Fruit fly (Drosophila melanogaster) whole organism, embryonic: ENCODE measurements around the gene Dhc93AB.

Source experiments
- Abd-B ChIP-seq: fragments of 200-800 bp; sonication (Bioruptor generic); optimal IDR thresholded peaks from 2 replicates; lab custom pipeline; 2018; ENCODE audit warnings: missing biosample characterization, mild to moderate bottlenecking, missing genetic modification characterization, moderate library complexity
- Bgb ChIP-seq: fragments of 200-800 bp; sonication (Bioruptor generic); IDR thresholded peaks from 2 replicates; pipeline ENCODE4 v1.3.6; 2022; ENCODE audit warnings: missing biosample characterization, missing genetic modification characterization; ENCODE audit not compliant: partially characterized antibody
- CG10267 ChIP-seq: fragments of 200-800 bp; sonication (Bioruptor generic); optimal IDR thresholded peaks from 2 replicates; lab custom pipeline; 2018; ENCODE audit warnings: missing biosample characterization, mild to moderate bottlenecking, missing genetic modification characterization, moderate library complexity
- CG10321 ChIP-seq: fragments of 200-800 bp; sonication (Bioruptor generic); IDR thresholded peaks from 2 replicates; pipeline ENCODE4 v1.3.6; 2022; ENCODE audit warnings: missing biosample characterization, missing genetic modification characterization
- CG10462 ChIP-seq: fragments of 200-800 bp; sonication (Bioruptor generic); optimal IDR thresholded peaks from 2 replicates; lab custom pipeline; 2016; ENCODE audit warnings: missing biosample characterization, missing genetic modification characterization
- CG10979 ChIP-seq: fragments of 200-800 bp; sonication (Bioruptor generic); optimal IDR thresholded peaks from 2 replicates; lab custom pipeline; 2018; ENCODE audit warnings: missing biosample characterization, mild to moderate bottlenecking, missing genetic modification characterization, moderate library complexity
- CG11093 ChIP-seq: fragments of 200-800 bp; sonication (Bioruptor generic); IDR thresholded peaks from 3 replicates; pipeline ENCODE4 v1.3.6; 2022; ENCODE audit warnings: missing biosample characterization, missing genetic modification characterization
- CG12744 ChIP-seq: fragments of 200-800 bp; sonication (Bioruptor generic); optimal IDR thresholded peaks from 2 replicates; lab custom pipeline; 2016; ENCODE audit warnings: missing biosample characterization, missing genetic modification characterization
- CG13624 ChIP-seq: fragments of 200-800 bp; sonication (Bioruptor generic); optimal IDR thresholded peaks from 2 replicates; lab custom pipeline; 2016; ENCODE audit warnings: missing biosample characterization, missing genetic modification characterization
- CG13894 ChIP-seq: fragments of 200-800 bp; sonication (Bioruptor generic); optimal IDR thresholded peaks from 3 replicates; lab custom pipeline; 2018; ENCODE audit warnings: missing biosample characterization, mild to moderate bottlenecking, missing genetic modification characterization, moderate library complexity
- CG15514 ChIP-seq: fragments of 200-800 bp; sonication (Bioruptor generic); optimal IDR thresholded peaks from 3 replicates; lab custom pipeline; 2017; ENCODE audit warnings: missing biosample characterization, missing genetic modification characterization, mild to moderate bottlenecking, moderate library complexity, missing genetic modification reagents
- CG17385 ChIP-seq: fragments of 200-800 bp; sonication (Bioruptor generic); optimal IDR thresholded peaks from 3 replicates; lab custom pipeline; 2018; ENCODE audit warnings: missing biosample characterization, mild to moderate bottlenecking, missing genetic modification characterization
- CG2116 ChIP-seq: fragments of 200-800 bp; sonication (Bioruptor generic); optimal IDR thresholded peaks from 3 replicates; lab custom pipeline; 2018; ENCODE audit warnings: missing biosample characterization, mild to moderate bottlenecking, missing genetic modification characterization
- CG33213 ChIP-seq: fragments of 200-800 bp; sonication (Bioruptor generic); optimal IDR thresholded peaks from 3 replicates; lab custom pipeline; 2016; ENCODE audit warnings: missing biosample characterization, missing genetic modification characterization
- CG43689 ChIP-seq: fragments of 200-800 bp; sonication (Bioruptor generic); IDR thresholded peaks from 2 replicates; pipeline ENCODE4 v1.3.6; 2022; ENCODE audit warnings: missing biosample characterization, missing genetic modification characterization
- CG4404 ChIP-seq: fragments of 200-800 bp; sonication (Bioruptor generic); IDR thresholded peaks from 2 replicates; pipeline ENCODE4 v1.3.6; 2022; ENCODE audit warnings: missing biosample characterization, missing genetic modification characterization
- CG4730 ChIP-seq: fragments of 200-800 bp; sonication (Bioruptor generic); IDR thresholded peaks from 2 replicates; pipeline ENCODE4 v1.3.6; 2022; ENCODE audit warnings: missing biosample characterization, missing genetic modification characterization
- CG5245 ChIP-seq: fragments of 200-800 bp; sonication (Bioruptor generic); optimal IDR thresholded peaks from 3 replicates; lab custom pipeline; 2016; ENCODE audit warnings: missing biosample characterization, missing genetic modification characterization
- CG7372 ChIP-seq: fragments of 200-800 bp; sonication (Bioruptor generic); IDR thresholded peaks from 2 replicates; pipeline ENCODE4 v1.3.6; 2022; ENCODE audit warnings: missing biosample characterization, missing genetic modification characterization
- CG7745 ChIP-seq: fragments of 200-800 bp; sonication (Bioruptor generic); optimal IDR thresholded peaks from 2 replicates; lab custom pipeline; 2018; ENCODE audit warnings: missing biosample characterization, mild to moderate bottlenecking, missing genetic modification characterization, moderate library complexity
- CG8290 ChIP-seq, 3 experiments: fragments of 200-800 bp; sonication (Bioruptor generic); optimal IDR thresholded peaks; 2 replicates each; lab custom pipeline; 2016 to 2019; ENCODE audit warnings: missing biosample characterization in 3 of 3, missing genetic modification characterization in 3 of 3, mild to moderate bottlenecking in 2 of 3, moderate library complexity in 1 of 3
- CHES-1-like ChIP-seq: fragments of 200-800 bp; sonication (Bioruptor generic); optimal IDR thresholded peaks from 2 replicates; lab custom pipeline; 2016; ENCODE audit warnings: missing biosample characterization, missing genetic modification characterization
- Camta ChIP-seq: fragments of 200-800 bp; sonication (Bioruptor generic); optimal IDR thresholded peaks from 2 replicates; lab custom pipeline; 2016; ENCODE audit warnings: missing biosample characterization, missing genetic modification characterization
- Dip3 ChIP-seq: fragments of 200-800 bp; sonication (Bioruptor generic); optimal IDR thresholded peaks from 3 replicates; lab custom pipeline; 2016; ENCODE audit warnings: missing biosample characterization, missing genetic modification characterization
- Dll ChIP-seq: fragments of 200-800 bp; sonication (Bioruptor generic); IDR thresholded peaks from 4 replicates; pipeline ENCODE4 v1.3.6; 2022; ENCODE audit warnings: missing biosample characterization, missing genetic modification characterization; ENCODE audit not compliant: partially characterized antibody
- E2f1 ChIP-seq: fragments of 200-800 bp; sonication (Bioruptor generic); IDR thresholded peaks from 2 replicates; pipeline ENCODE4 v1.3.6; 2022; ENCODE audit warnings: missing biosample characterization, missing genetic modification characterization
- Ets65A ChIP-seq: fragments of 200-800 bp; sonication (Bioruptor generic); peaks from one replicate; lab custom pipeline; 2016; ENCODE audit warnings: missing biosample characterization, missing genetic modification characterization
- H15 ChIP-seq: fragments of 200-800 bp; sonication (Bioruptor generic); IDR thresholded peaks from 3 replicates; pipeline ENCODE4 v1.3.6; 2022; ENCODE audit warnings: missing biosample characterization, missing genetic modification characterization
- Hr39 ChIP-seq: fragments of >200 bp; optimal IDR thresholded peaks from 2 replicates; lab custom pipeline; 2017
- Med ChIP-seq: fragments of 200-800 bp; sonication (Bioruptor generic); peaks from one replicate; lab custom pipeline; 2016; ENCODE audit warnings: missing biosample characterization, missing genetic modification characterization, mild to moderate bottlenecking, inconsistent platforms, moderate library complexity
- NC2α ChIP-seq: fragments of 200-800 bp; sonication (Bioruptor generic); optimal IDR thresholded peaks from 2 replicates; lab custom pipeline; 2016; ENCODE audit warnings: missing biosample characterization, missing genetic modification characterization
- Rfx ChIP-seq: fragments of 200-800 bp; sonication (Bioruptor generic); IDR thresholded peaks from 2 replicates; pipeline ENCODE4 v1.3.6; 2022; ENCODE audit warnings: missing biosample characterization, missing genetic modification characterization
- Taf1 ChIP-seq: fragments of 200-800 bp; sonication (Bioruptor generic); IDR thresholded peaks from 2 replicates; pipeline ENCODE4 v1.3.6; 2022; ENCODE audit warnings: missing biosample characterization, missing genetic modification characterization
- croc ChIP-seq: fragments of 200-800 bp; sonication (Bioruptor generic); conservative IDR thresholded peaks from 3 replicates; pipeline ENCODE4 v1.3.6; 2022; ENCODE audit warnings: missing biosample characterization, missing genetic modification characterization
- fd64A ChIP-seq: fragments of 200-800 bp; sonication (Bioruptor generic); optimal IDR thresholded peaks from 3 replicates; lab custom pipeline; 2018; ENCODE audit warnings: missing biosample characterization, mild to moderate bottlenecking, missing genetic modification characterization
- klu ChIP-seq: fragments of 200-800 bp; sonication (Bioruptor generic); IDR thresholded peaks from 2 replicates; pipeline ENCODE4 v1.3.6; 2022; ENCODE audit warnings: missing biosample characterization, missing genetic modification characterization
- kni ChIP-seq: fragments of 200-800 bp; sonication (Bioruptor generic); optimal IDR thresholded peaks from 3 replicates; lab custom pipeline; 2017; ENCODE audit warnings: mild to moderate bottlenecking, missing biosample characterization, missing genetic modification reagents, missing genetic modification characterization
- nerfin-2 ChIP-seq: fragments of 200-800 bp; sonication (Bioruptor generic); IDR thresholded peaks from 2 replicates; pipeline ENCODE4 v1.3.6; 2022; ENCODE audit warnings: missing biosample characterization, missing genetic modification characterization; ENCODE audit not compliant: partially characterized antibody
- otp ChIP-seq: fragments of 200-800 bp; sonication (Bioruptor generic); IDR thresholded peaks from 3 replicates; pipeline ENCODE4, ENCODE4 v1.3.6; 2022; ENCODE audit warnings: missing biosample characterization, missing genetic modification characterization
- pho ChIP-seq: fragments of 200-800 bp; sonication (Bioruptor generic); optimal IDR thresholded peaks from 2 replicates; lab custom pipeline; 2016; ENCODE audit warnings: missing biosample characterization, missing genetic modification characterization
- phol ChIP-seq: fragments of 200-800 bp; sonication (Bioruptor generic); optimal IDR thresholded peaks from 3 replicates; lab custom pipeline; 2018; ENCODE audit warnings: missing biosample characterization, mild to moderate bottlenecking, missing genetic modification characterization, moderate library complexity
- prd ChIP-seq, 3 experiments: fragments of >200 bp in 2 of 3; fragments of 200-800 bp in 1 of 3; sonication (Bioruptor generic) in 1 of 3; optimal IDR thresholded peaks in 2 of 3; IDR thresholded peaks in 1 of 3; 2 replicates in 2 of 3; 3 replicates in 1 of 3; pipeline versions ENCODE4 v1.3.6 to Lab custom; 2017 to 2022; ENCODE audit warnings: missing biosample characterization in 1 of 3, missing genetic modification characterization in 1 of 3
- sd ChIP-seq: fragments of 200-800 bp; sonication (Bioruptor generic); optimal IDR thresholded peaks from 3 replicates; lab custom pipeline; 2018; ENCODE audit warnings: missing biosample characterization, mild to moderate bottlenecking, missing genetic modification characterization, moderate library complexity
- sens ChIP-seq: fragments of 200-800 bp; sonication (Bioruptor generic); peaks from one replicate; lab custom pipeline; 2016; ENCODE audit warnings: missing biosample characterization, missing genetic modification characterization
- sna ChIP-seq: fragments of 200-800 bp; sonication (Bioruptor generic); IDR thresholded peaks from 2 replicates; pipeline ENCODE4 v1.3.6; 2022; ENCODE audit warnings: missing biosample characterization, missing genetic modification characterization; ENCODE audit not compliant: partially characterized antibody
- sob ChIP-seq: fragments of 200-800 bp; sonication (Bioruptor generic); IDR thresholded peaks from 2 replicates; pipeline ENCODE4 v1.3.6; 2022; ENCODE audit warnings: missing biosample characterization, missing genetic modification characterization
- stc ChIP-seq: fragments of 200-800 bp; sonication (Bioruptor generic); IDR thresholded peaks from 2 replicates; pipeline ENCODE4 v1.3.6; 2022; ENCODE audit warnings: missing biosample characterization, missing genetic modification characterization
- tap ChIP-seq: fragments of 200-800 bp; optimal IDR thresholded peaks from 3 replicates; lab custom pipeline; 2019; ENCODE audit warnings: missing biosample characterization, mild to moderate bottlenecking, missing genetic modification characterization, moderate library complexity
- wdn ChIP-seq: fragments of 200-800 bp; sonication (Bioruptor generic); IDR thresholded peaks from 2 replicates; pipeline ENCODE4 v1.3.6; 2022; ENCODE audit warnings: missing biosample characterization, missing genetic modification characterization
- zfh1 ChIP-seq: fragments of 200-800 bp; sonication (Bioruptor generic); IDR thresholded peaks from 3 replicates; pipeline ENCODE4 v1.3.6; 2022; ENCODE audit warnings: missing biosample characterization, missing genetic modification characterization

Dhc93AB gene

DNA sequence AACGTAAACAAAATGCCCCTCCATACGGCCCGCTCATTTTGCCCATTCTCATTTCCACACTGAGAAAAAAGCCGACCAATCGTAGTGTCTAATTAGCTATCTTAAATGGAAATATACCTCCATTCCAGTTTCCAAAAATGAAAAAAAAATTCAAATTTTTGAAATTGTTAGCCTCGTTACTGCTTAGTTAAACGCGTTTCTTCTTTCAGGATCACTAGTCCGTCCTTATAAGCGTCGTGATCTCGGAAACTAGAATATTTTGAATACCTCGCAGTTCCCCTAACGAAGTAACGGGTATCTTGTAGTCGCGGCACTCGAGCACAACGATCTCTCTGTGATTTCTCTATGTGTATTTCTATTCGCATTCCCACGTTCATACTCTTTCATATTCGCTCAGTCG is 52.6 kb downstream of the Dhc93AB start (continued):
- no peak for TF ChIP-seq CG10321 (GFP tag; lab: Robert Waterston, UW)
- no peak for TF ChIP-seq wdn (GFP tag; lab: Robert Waterston, UW)
- peak; percentile 24; the same call in 1 of the 2 replicates for TF ChIP-seq CG4404 (GFP tag; lab: Robert Waterston, UW)
- TF ChIP-seq Dip3 (GFP tag; lab: Kevin White, UChicago): peak; percentile 3
- no peak for TF ChIP-seq CG7745 (tag; lab: Kevin White, UChicago)
- no peak for TF ChIP-seq Bgb (GFP tag; lab: Robert Waterston, UW)
- TF ChIP-seq CG43689 (GFP tag; lab: Robert Waterston, UW): no peak
- TF ChIP-seq otp (GFP tag; lab: Robert Waterston, UW): no peak
- peak; percentile 53 for TF ChIP-seq phol (tag; lab: Kevin White, UChicago)
- no peak for TF ChIP-seq nerfin-2 (GFP tag; lab: Robert Waterston, UW)
- no peak for TF ChIP-seq CG12744
- no peak for TF ChIP-seq CG10462 (GFP tag; lab: Kevin White, UChicago)
- TF ChIP-seq sna (GFP tag; lab: Robert Waterston, UW): no peak
- no peak for TF ChIP-seq CG5245 (GFP tag; lab: Kevin White, UChicago)
- TF ChIP-seq H15 (GFP tag; lab: Robert Waterston, UW): no peak
- no peak for TF ChIP-seq stc
- TF ChIP-seq prd (optimal IDR thresholded peaks at IDR 0.05; lab: Kevin White, UChicago): no peak
- peak; percentile 62 for TF ChIP-seq prd (GFP tag; IDR thresholded peaks at IDR 0.05; lab: Robert Waterston, UW)
- no peak for TF ChIP-seq E2f1 (GFP tag; lab: Robert Waterston, UW)
- peak; percentile 62 for TF ChIP-seq Abd-B
- TF ChIP-seq kni (GFP tag; lab: Kevin White, UChicago): no peak
- no peak for TF ChIP-seq fd64A (GFP tag; lab: Kevin White, UChicago)
- peak; percentile 52; the same call in 1 of the 2 replicates for TF ChIP-seq sob (GFP tag; lab: Robert Waterston, UW)
- TF ChIP-seq Hr39 (lab: Kevin White, UChicago): no peak
- TF ChIP-seq Dll (GFP tag; lab: Robert Waterston, UW): no peak
- peak; percentile 37 for TF ChIP-seq CG17385 (GFP tag; lab: Kevin White, UChicago)
- no peak for TF ChIP-seq CG8290 (GFP tag; optimal IDR thresholded peaks at IDR 0.05; lab: Kevin White, UChicago)
- TF ChIP-seq CG8290 (tag; optimal IDR thresholded peaks at IDR 0.05; lab: Kevin White, UChicago): no peak
- peak; percentile 29 for TF ChIP-seq CG10267
- peak; percentile 1 for TF ChIP-seq CG2116 (GFP tag; lab: Kevin White, UChicago)
- peak; percentile 93 for TF ChIP-seq Ets65A (GFP tag; lab: Kevin White, UChicago)
- peak; percentile 25; the same call in 1 of the 2 replicates for TF ChIP-seq CG7372
- peak; percentile 62 for TF ChIP-seq pho (GFP tag; lab: Kevin White, UChicago)
- no peak for TF ChIP-seq NC2α
- no peak for TF ChIP-seq CG33213 (GFP tag; lab: Kevin White, UChicago)
- TF ChIP-seq CG15514 (GFP tag; lab: Kevin White, UChicago): peak; percentile 28
- no peak for TF ChIP-seq CG10979 (tag; lab: Kevin White, UChicago)
- no peak for TF ChIP-seq CG13894 (tag; lab: Kevin White, UChicago)
- TF ChIP-seq CG13624 (GFP tag; lab: Kevin White, UChicago): peak; percentile 67
- peak; percentile 31; the same call in 1 of the 2 replicates for TF ChIP-seq klu (GFP tag; lab: Robert Waterston, UW)
- TF ChIP-seq Med (GFP tag; lab: Kevin White, UChicago): peak; percentile 94
- TF ChIP-seq sd (tag; lab: Kevin White, UChicago): peak; percentile 5
- no peak for TF ChIP-seq croc
- no peak for TF ChIP-seq CHES-1-like (GFP tag; lab: Kevin White, UChicago)
- peak; percentile 85 for TF ChIP-seq sens (GFP tag; lab: Kevin White, UChicago)
- no peak for TF ChIP-seq CG4730 (GFP tag; lab: Robert Waterston, UW)
- peak; percentile 27 for TF ChIP-seq tap (tag; lab: Kevin White, UChicago)
- peak; percentile 65; the same call in 1 of the 2 replicates for TF ChIP-seq Rfx (GFP tag; lab: Robert Waterston, UW)
- TF ChIP-seq Taf1 (GFP tag; lab: Robert Waterston, UW): peak; percentile 24; the same call in 1 of the 2 replicates
- TF ChIP-seq CG11093 (GFP tag; lab: Robert Waterston, UW): peak; percentile 51; the same call in 1 of the 3 replicates
- 0 out of 3 replicates have a peak, but pooled peaks have one; percentile 27 for TF ChIP-seq zfh1 (GFP tag; lab: Robert Waterston, UW)
- peak; percentile 17 for TF ChIP-seq Camta (GFP tag; lab: Kevin White, UChicago)
